Worm (Caenorhabditis elegans) whole organism, L1 larva: ENCODE data around the gene btb-22.
A peak's percentile ranks its signal among the peaks of the same experiment; 100 is the strongest.
"Not testable (repeated sequence)": the region's sequence is repeated elsewhere in the genome, so short reads cannot be mapped to it uniquely, and the experiment has no call there.

Experiments used
- Y116A8C.19 ChIP-seq: sonication (generic microtip); optimal IDR thresholded peaks from 2 replicates; lab custom pipeline; 2016; ENCODE audit warnings: missing compliant biosample characterization, missing genetic modification characterization, borderline replicate concordance
- ama-1 ChIP-seq: fragments of 150-350 bp; optimal IDR thresholded peaks from 2 replicates; lab custom pipeline; 2014
- blmp-1 ChIP-seq: fragments of 150-350 bp; optimal IDR thresholded peaks from 2 replicates; lab custom pipeline; 2014; ENCODE audit warnings: missing biosample characterization, missing genetic modification characterization
- ceh-63 ChIP-seq: fragments of 200-800 bp; sonication (Bioruptor generic); optimal IDR thresholded peaks from 2 replicates; lab custom pipeline; 2018; ENCODE audit warnings: mild to moderate bottlenecking, missing genetic modification characterization, missing compliant biosample characterization
- ceh-88 ChIP-seq: fragments of 200-800 bp; sonication (Bioruptor generic); IDR thresholded peaks from 2 replicates; pipeline ENCODE4 v1.3.6; 2022; ENCODE audit warnings: missing genetic modification characterization, missing compliant biosample characterization
- ceh-90 ChIP-seq: sonication (generic microtip); optimal IDR thresholded peaks from 2 replicates; lab custom pipeline; 2016; ENCODE audit warnings: missing genetic modification characterization, missing compliant biosample characterization
- ces-1 ChIP-seq: fragments of 150-350 bp; optimal IDR thresholded peaks from 2 replicates; lab custom pipeline; 2014; ENCODE audit warnings: missing biosample characterization, missing genetic modification reagents, missing genetic modification characterization
- dsc-1 ChIP-seq: sonication (generic microtip); optimal IDR thresholded peaks from 2 replicates; lab custom pipeline; 2016; ENCODE audit warnings: mild to moderate bottlenecking, missing genetic modification characterization, missing compliant biosample characterization
- efl-1 ChIP-seq, 4 experiments: fragments of 150-350 bp; optimal IDR thresholded peaks in 3 of 4; peaks in 1 of 4; 1 replicate in 1 of 4; 2 replicates in 3 of 4; lab custom pipeline; 2014; ENCODE audit warnings: missing biosample characterization in 2 of 4, missing genetic modification characterization in 2 of 4, missing genetic modification reagents in 2 of 4
- efl-3 ChIP-seq: fragments of 200-800 bp; sonication (Bioruptor generic); optimal IDR thresholded peaks from 2 replicates; lab custom pipeline; 2018; ENCODE audit warnings: mild to moderate bottlenecking, missing genetic modification characterization, missing compliant biosample characterization
- elt-2 ChIP-seq: sonication (generic microtip); optimal IDR thresholded peaks from 2 replicates; lab custom pipeline; 2016; ENCODE audit warnings: missing genetic modification characterization, mild to moderate bottlenecking, inconsistent platforms, missing compliant biosample characterization, missing genetic modification reagents
- hlh-17 ChIP-seq: fragments of 200-800 bp; sonication (Bioruptor generic); optimal IDR thresholded peaks from 2 replicates; lab custom pipeline; 2018; ENCODE audit warnings: missing genetic modification characterization, mild to moderate bottlenecking, missing compliant biosample characterization, moderate library complexity, borderline replicate concordance
- hlh-4 ChIP-seq: sonication (generic microtip); optimal IDR thresholded peaks from 2 replicates; lab custom pipeline; 2016; ENCODE audit warnings: mild to moderate bottlenecking, missing genetic modification characterization, missing compliant biosample characterization
- isw-1 ChIP-seq: fragments of 200-800 bp; sonication (Bioruptor generic); IDR thresholded peaks from 2 replicates; pipeline ENCODE4 v1.3.6; 2022; ENCODE audit warnings: missing genetic modification characterization, missing compliant biosample characterization
- jun-1 ChIP-seq: fragments of 150-350 bp; optimal IDR thresholded peaks from 2 replicates; lab custom pipeline; 2014; ENCODE audit warnings: missing biosample characterization, missing genetic modification reagents, missing genetic modification characterization
- lin-14 ChIP-seq: fragments of 200-800 bp; sonication (Bioruptor generic); optimal IDR thresholded peaks from 2 replicates; lab custom pipeline; 2018; ENCODE audit warnings: mild to moderate bottlenecking, missing genetic modification characterization, moderate library complexity, missing compliant biosample characterization
- lin-35 ChIP-seq, 2 experiments: fragments of 150-350 bp; optimal IDR thresholded peaks; 2 replicates each; lab custom pipeline; 2014; ENCODE audit warnings: missing biosample characterization in 2 of 2, missing genetic modification characterization in 2 of 2, missing genetic modification reagents in 2 of 2
- lin-39 ChIP-seq: fragments of 150-350 bp; optimal IDR thresholded peaks from 2 replicates; lab custom pipeline; 2014; ENCODE audit warnings: missing biosample characterization, missing genetic modification reagents, missing genetic modification characterization
- lsy-2 ChIP-seq, 2 experiments: fragments of 150-350 bp; optimal IDR thresholded peaks; 2 replicates each; lab custom pipeline; 2014; ENCODE audit warnings: missing biosample characterization in 2 of 2, missing genetic modification characterization in 2 of 2
- mab-9 ChIP-seq: fragments of 200-800 bp; sonication (Bioruptor generic); IDR thresholded peaks from 2 replicates; pipeline ENCODE4 v1.3.6; 2022; ENCODE audit warnings: missing genetic modification reagents, missing genetic modification characterization, missing compliant biosample characterization
- nhr-12 ChIP-seq: sonication (generic microtip); optimal IDR thresholded peaks from 2 replicates; lab custom pipeline; 2017; ENCODE audit warnings: missing biosample characterization, missing genetic modification characterization
- nhr-19 ChIP-seq: fragments of 200-800 bp; sonication (Bioruptor generic); conservative IDR thresholded peaks from 2 replicates; pipeline ENCODE4 v1.3.6; 2022; ENCODE audit warnings: missing genetic modification characterization, missing compliant biosample characterization
- nhr-237 ChIP-seq: fragments of 150-350 bp; optimal IDR thresholded peaks from 2 replicates; lab custom pipeline; 2014; ENCODE audit warnings: missing biosample characterization, missing genetic modification characterization
- nhr-47 ChIP-seq: sonication (generic microtip); optimal IDR thresholded peaks from 2 replicates; lab custom pipeline; 2016; ENCODE audit warnings: mild to moderate bottlenecking, missing genetic modification characterization, moderate library complexity, missing compliant biosample characterization
- nhr-71 ChIP-seq: sonication (generic microtip); optimal IDR thresholded peaks from 2 replicates; lab custom pipeline; 2016; ENCODE audit warnings: mild to moderate bottlenecking, missing genetic modification characterization, moderate library complexity, missing compliant biosample characterization
- nhr-76 ChIP-seq: sonication (generic microtip); optimal IDR thresholded peaks from 2 replicates; lab custom pipeline; 2017; ENCODE audit warnings: missing biosample characterization, missing genetic modification characterization
- nhr-84 ChIP-seq: sonication (generic microtip); optimal IDR thresholded peaks from 2 replicates; lab custom pipeline; 2017; ENCODE audit warnings: missing biosample characterization, missing genetic modification characterization
- nhr-85 ChIP-seq: sonication (generic microtip); peaks from one replicate; lab custom pipeline; 2016; ENCODE audit warnings: missing genetic modification characterization, inconsistent platforms, missing compliant biosample characterization
- pax-3 ChIP-seq: fragments of 200-800 bp; sonication (Bioruptor generic); optimal IDR thresholded peaks from 2 replicates; lab custom pipeline; 2018; ENCODE audit warnings: mild to moderate bottlenecking, missing genetic modification characterization, moderate library complexity, missing compliant biosample characterization
- pqm-1 ChIP-seq: sonication (generic microtip); optimal IDR thresholded peaks from 3 replicates; lab custom pipeline; 2017; ENCODE audit warnings: missing biosample characterization, missing genetic modification characterization
- skn-1 ChIP-seq: fragments of 150-350 bp; optimal IDR thresholded peaks from 2 replicates; lab custom pipeline; 2014; ENCODE audit warnings: missing biosample characterization, missing genetic modification characterization
- snpc-4 ChIP-seq: fragments of 150-350 bp; optimal IDR thresholded peaks from 2 replicates; lab custom pipeline; 2014; ENCODE audit warnings: missing biosample characterization, missing genetic modification characterization
- sox-4 ChIP-seq: sonication (generic microtip); optimal IDR thresholded peaks from 2 replicates; lab custom pipeline; 2016; ENCODE audit warnings: missing genetic modification characterization, missing compliant biosample characterization
- swsn-7 ChIP-seq: sonication (generic microtip); optimal IDR thresholded peaks from 2 replicates; lab custom pipeline; 2016; ENCODE audit warnings: missing genetic modification characterization, missing compliant biosample characterization
- tlp-1 ChIP-seq: fragments of 150-350 bp; optimal IDR thresholded peaks from 2 replicates; lab custom pipeline; 2014; ENCODE audit warnings: missing biosample characterization, missing genetic modification characterization
- unc-130 ChIP-seq: fragments of 150-350 bp; optimal IDR thresholded peaks from 2 replicates; lab custom pipeline; 2017; ENCODE audit warnings: missing biosample characterization, missing genetic modification characterization, inconsistent platforms
- unc-62 ChIP-seq: fragments of 150-350 bp; optimal IDR thresholded peaks from 2 replicates; lab custom pipeline; 2014; ENCODE audit warnings: missing biosample characterization, missing genetic modification reagents, missing genetic modification characterization
- unc-86 ChIP-seq: sonication (generic microtip); optimal IDR thresholded peaks from 2 replicates; lab custom pipeline; 2016; ENCODE audit warnings: missing genetic modification characterization, missing compliant biosample characterization
- xbp-1 ChIP-seq: sonication (generic microtip); optimal IDR thresholded peaks from 2 replicates; lab custom pipeline; 2016; ENCODE audit warnings: missing genetic modification characterization, missing compliant biosample characterization
- ztf-4 ChIP-seq: fragments of 150-350 bp; optimal IDR thresholded peaks from 2 replicates; lab custom pipeline; 2014; ENCODE audit warnings: missing biosample characterization, missing genetic modification characterization

Gene btb-22

DNA sequence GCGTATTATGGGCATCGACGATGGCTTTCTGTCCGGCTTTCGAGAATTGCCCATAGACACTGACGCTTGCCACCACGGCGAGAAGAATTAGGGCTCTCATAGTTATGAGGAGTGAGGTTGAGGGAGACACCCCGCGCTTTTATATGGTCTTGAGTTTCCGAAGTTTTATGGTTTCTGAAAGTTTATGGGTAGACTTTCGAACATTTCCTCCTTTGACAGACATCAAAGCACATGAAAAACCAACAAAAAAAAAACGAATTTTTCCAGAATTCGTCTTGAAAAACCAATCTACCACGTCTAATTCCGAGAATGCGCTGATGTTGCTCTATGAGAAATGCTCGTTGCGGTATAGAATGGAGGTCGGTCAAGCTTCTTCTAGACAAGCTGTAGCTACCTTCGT, 15.0 kb upstream of the btb-22 start, which contains the start of gene scl-15 (continued):
- no peak for TF ChIP-seq pax-3 (tag; lab: Kevin White, UChicago)
- TF ChIP-seq, all 84 proteins: peak for 0

- TF ChIP-seq sox-4 (tag; lab: Kevin White, UChicago) (no peak), jun-1 (tag; lab: Kevin White, UChicago) (no peak), pqm-1 (no peak), skn-1 (tag; lab: Kevin White, UChicago) (no peak), snpc-4 (tag; lab: Kevin White, UChicago) (no peak), lin-39 (tag; lab: Kevin White, UChicago) (no peak), hlh-4 (tag; lab: Kevin White, UChicago) (no peak), pax-3 (tag; lab: Kevin White, UChicago) (no peak), nhr-12 (tag; lab: Kevin White, UChicago) (no peak), ces-1 (GFP tag; lab: Kevin White, UChicago) (no peak), ceh-90 (tag; lab: Kevin White, UChicago) (no peak)
Observed at ce11 chrII:3287073-3287472, 12.5 kb upstream of the btb-22 start, which contains the start of gene sri-63. Gene sri-63, plus strand, starts transcription at chrII:3287373.

ce11 chrII:3290544-3290943, 9.0 kb upstream of the btb-22 start, which contains the start of gene F39E9.14:
Gene F39E9.14, minus strand, starts transcription at chrII:3290644.
- TF ChIP-seq blmp-1, xbp-1, nhr-84 (tag; lab: Kevin White, UChicago): not testable (repeated sequence)

DNA sequence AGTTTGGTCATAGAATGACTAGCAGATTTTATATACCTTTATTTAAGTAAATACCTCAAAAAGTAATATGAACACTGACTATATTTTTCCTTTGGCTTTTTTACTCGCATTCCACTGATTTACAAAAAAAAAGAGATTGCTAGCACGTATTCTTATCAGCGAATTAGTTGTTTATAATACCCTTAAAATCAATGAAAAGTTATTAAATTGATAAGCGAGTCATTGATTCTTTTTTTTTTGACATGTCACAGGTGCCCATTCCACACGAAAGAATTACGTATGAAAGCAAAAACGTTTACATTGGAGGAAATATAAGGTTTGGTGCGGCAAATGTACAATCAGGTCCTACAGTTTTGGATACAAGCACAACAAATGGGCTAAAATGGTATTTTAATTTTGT, 4.4 kb upstream of the btb-22 start, which contains the start of gene btb-17:
Gene btb-17, plus strand, starts transcription at position 213 of the 400 bp plus-strand sequence.
- TF ChIP-seq lin-35 (GFP tag; optimal IDR thresholded peaks at IDR 0.05; lab: Kevin White, UChicago), result peak in 1 of 2 experiments; percentile 27
- TF ChIP-seq blmp-1 (tag; lab: Kevin White, UChicago), result no peak
- peak; percentile 73 for TF ChIP-seq elt-2 (tag; lab: Kevin White, UChicago)
- no peak for TF ChIP-seq ama-1 (lab: Kevin White, UChicago)
- TF ChIP-seq, all 84 proteins: peak for 2

- peak; percentile 70 for TF ChIP-seq elt-2 (tag; lab: Kevin White, UChicago)
- TF ChIP-seq efl-1 (optimal IDR thresholded peaks at IDR 0.05; lab: Kevin White, UChicago), result no peak
- TF ChIP-seq efl-1 (GFP tag; optimal IDR thresholded peaks at IDR 0.05 in 1 of 2; lab: Kevin White, UChicago), result peak in 1 of 2 experiments; percentile 77
- TF ChIP-seq ceh-88 (GFP tag; lab: Robert Waterston, UW), result no peak
- TF ChIP-seq lin-35 (GFP tag; optimal IDR thresholded peaks at IDR 0.05; lab: Kevin White, UChicago), result peak in 1 of 2 experiments; percentile 22
Observed at ce11 chrII:3296644-3297043, 2.9 kb upstream of the btb-22 start, which contains the start of gene btb-16. Gene btb-16, plus strand, starts transcription at chrII:3296883.

- TF ChIP-seq Y116A8C.19 (tag; lab: Kevin White, UChicago) (no peak), ceh-90 (tag; lab: Kevin White, UChicago) (no peak), swsn-7 (tag; lab: Kevin White, UChicago) (no peak), xbp-1 (tag; lab: Kevin White, UChicago) (no peak), unc-130 (tag; lab: Kevin White, UChicago) (no peak), isw-1 (GFP tag; lab: Robert Waterston, UW) (no peak), hlh-17 (no peak), efl-3 (GFP tag; lab: Kevin White, UChicago) (no peak)
Observed at ce11 chrII:3297914-3298313, 1.6 kb upstream of the btb-22 start, which contains the start of gene btb-18. Gene btb-18, plus strand, starts transcription at chrII:3298214.

DNA sequence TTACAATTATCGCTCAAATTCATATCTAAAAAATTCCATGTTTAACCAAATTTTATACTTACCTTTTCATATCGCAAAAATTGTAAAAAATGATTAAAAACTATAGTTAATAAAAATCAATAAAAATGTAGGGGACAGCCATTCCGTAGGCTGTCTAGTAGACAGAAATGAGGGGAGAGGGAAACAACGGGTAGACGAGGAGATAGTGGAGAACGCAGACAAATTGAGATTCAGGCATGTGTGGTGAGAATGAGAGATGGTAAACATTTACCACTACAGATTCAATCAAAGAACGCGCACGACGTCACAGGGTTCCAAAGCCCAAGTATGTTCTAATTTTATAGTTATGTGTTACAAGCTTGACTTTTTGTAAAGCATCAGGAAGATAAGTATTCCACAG, 4.0 kb downstream of the btb-22 start:
- TF ChIP-seq pqm-1 (no peak), nhr-47 (peak; percentile 16), hlh-4 (tag; lab: Kevin White, UChicago) (no peak), nhr-76 (tag; lab: Kevin White, UChicago) (no peak), nhr-19 (peak; percentile 56), Y116A8C.19 (tag; lab: Kevin White, UChicago) (no peak), dsc-1 (no peak), ztf-4 (tag; lab: Kevin White, UChicago) (no peak), lsy-2 (tag; optimal IDR thresholded peaks at IDR 0.05; lab: Kevin White, UChicago) (peak in 1 of 2 experiments; percentile 23), lin-14 (peak; percentile 45), nhr-71 (peak; percentile 10), ceh-63 (GFP tag; lab: Kevin White, UChicago) (no peak), nhr-237 (tag; lab: Kevin White, UChicago) (no peak), mab-9 (GFP tag; lab: Robert Waterston, UW) (no peak), nhr-85 (tag; lab: Kevin White, UChicago) (peak; percentile 75), unc-86 (tag; lab: Kevin White, UChicago) (no peak), tlp-1 (no peak), unc-62 (GFP tag; lab: Kevin White, UChicago) (no peak)
